Fruit fly (Drosophila melanogaster): ENCODE data around the gene CG14218.

DNA sequence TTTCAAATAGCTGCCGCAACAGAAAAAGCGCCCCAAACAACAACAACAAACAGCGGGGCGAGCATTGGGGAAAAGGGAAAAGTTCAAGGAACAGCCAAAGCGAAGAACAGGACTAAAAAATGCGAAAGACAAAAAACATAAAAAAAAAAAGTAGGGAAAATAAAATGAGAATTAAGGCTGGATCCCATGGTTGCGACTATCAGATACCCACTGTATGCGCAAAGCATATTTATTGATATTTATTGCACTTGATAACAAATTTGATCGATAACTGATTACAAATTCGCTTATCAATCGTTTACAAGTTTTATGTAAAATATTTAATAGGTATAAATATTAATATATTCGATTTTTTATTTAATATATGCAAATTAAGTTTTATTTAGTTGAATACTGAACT is 32.2 kb downstream of the CG14218 start:
- TF ChIP-seq h (GFP tag; optimal IDR thresholded peaks at IDR 0.05) (no peak), CG9705 (GFP tag; optimal IDR thresholded peaks at IDR 0.05) (no peak)

All from whole organism, wandering third instar larva.